Worm (Caenorhabditis elegans): ENCODE results near the gene F54D5.17.

DNA sequence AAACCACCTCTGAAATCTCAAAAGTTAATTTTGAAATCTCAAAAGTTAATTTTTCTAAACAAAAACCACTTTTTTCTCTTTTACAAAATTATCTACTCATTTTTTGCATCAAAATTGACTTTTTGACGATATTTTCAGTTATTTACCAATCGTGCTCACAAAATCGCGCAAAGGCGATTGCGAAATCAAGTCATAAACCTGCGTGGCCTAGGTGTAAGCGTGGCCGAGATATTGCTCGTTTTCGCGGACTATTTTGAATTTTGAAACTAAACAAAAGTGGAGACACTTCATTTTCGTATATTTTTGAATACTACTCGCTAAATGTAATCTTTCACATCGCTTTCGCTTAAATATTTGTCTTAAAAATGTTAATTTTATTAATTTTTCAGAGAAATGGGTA is 21.9 kb downstream of the F54D5.17 start, which contains the start of gene smc-6:
- TF ChIP-seq ztf-11 (tag; optimal IDR thresholded peaks at IDR 0.05) (no peak), blmp-1 (tag; optimal IDR thresholded peaks at IDR 0.05) (no peak), nhr-28 (tag; optimal IDR thresholded peaks at IDR 0.05) (no peak), snpc-4 (tag; optimal IDR thresholded peaks at IDR 0.05) (no peak), elt-1 (tag; optimal IDR thresholded peaks at IDR 0.05; ENCODE audit: borderline replicate concordance, insufficient read depth) (no peak), mab-5 (tag; optimal IDR thresholded peaks at IDR 0.05) (no peak), tbx-8 (GFP tag; optimal IDR thresholded peaks at IDR 0.05) (no peak), lin-13 (tag; optimal IDR thresholded peaks at IDR 0.05) (no peak), nhr-237 (tag; optimal IDR thresholded peaks at IDR 0.05) (no peak), unc-39 (tag; optimal IDR thresholded peaks at IDR 0.05) (no peak), nhr-12 (tag; optimal IDR thresholded peaks at IDR 0.05) (no peak), sptf-1 (tag; optimal IDR thresholded peaks at IDR 0.05) (no peak), ces-1 (GFP tag; optimal IDR thresholded peaks at IDR 0.05) (no peak), pha-4 (tag; optimal IDR thresholded peaks at IDR 0.05) (no peak)
